Fruit fly (Drosophila melanogaster) whole organism, embryonic: ENCODE measurements around the gene CG33325.

Source experiments
- Atf6 ChIP-seq: fragments of 200-800 bp; sonication (Bioruptor generic); IDR thresholded peaks from 2 replicates; pipeline ENCODE4 v1.3.6; 2022; ENCODE audit warnings: missing biosample characterization, missing genetic modification characterization
- Awh ChIP-seq: fragments of 200-800 bp; sonication (Bioruptor generic); IDR thresholded peaks from 2 replicates; pipeline ENCODE4, ENCODE4 v1.3.6; 2022; ENCODE audit warnings: missing biosample characterization, missing genetic modification characterization
- C15 ChIP-seq: fragments of 200-800 bp; sonication (Bioruptor generic); IDR thresholded peaks from 3 replicates; pipeline ENCODE4 v1.3.6; 2022; ENCODE audit warnings: missing biosample characterization, missing genetic modification characterization
- CG10959 ChIP-seq: fragments of 200-800 bp; sonication (Bioruptor generic); IDR thresholded peaks from 2 replicates; pipeline ENCODE4 v1.3.6; 2022; ENCODE audit warnings: missing biosample characterization, missing genetic modification characterization
- CG13296 ChIP-seq: fragments of 200-800 bp; sonication (Bioruptor generic); optimal IDR thresholded peaks from 3 replicates; lab custom pipeline; 2018; ENCODE audit warnings: missing biosample characterization, mild to moderate bottlenecking, missing genetic modification characterization
- CG14050 ChIP-seq: fragments of 200-800 bp; sonication (Bioruptor generic); IDR thresholded peaks from 3 replicates; pipeline ENCODE4 v1.3.6; 2022; ENCODE audit warnings: missing biosample characterization, missing genetic modification characterization
- CG14860 ChIP-seq: fragments of 200-800 bp; sonication (Bioruptor generic); IDR thresholded peaks from 3 replicates; pipeline ENCODE4 v1.3.6; 2022; ENCODE audit warnings: missing biosample characterization, missing genetic modification characterization; ENCODE audit not compliant: partially characterized antibody
- CG1529 ChIP-seq: fragments of 200-800 bp; sonication (Bioruptor generic); optimal IDR thresholded peaks from 3 replicates; lab custom pipeline; 2018; ENCODE audit warnings: missing biosample characterization, missing genetic modification characterization
- CG3065 ChIP-seq: fragments of 200-800 bp; sonication (Bioruptor generic); optimal IDR thresholded peaks from 2 replicates; lab custom pipeline; 2016; ENCODE audit warnings: missing biosample characterization, missing genetic modification characterization
- CG31365 ChIP-seq: fragments of 200-800 bp; sonication (Bioruptor generic); optimal IDR thresholded peaks from 2 replicates; lab custom pipeline; 2018; ENCODE audit warnings: missing biosample characterization, mild to moderate bottlenecking, missing genetic modification characterization
- CG32767 ChIP-seq: fragments of 200-800 bp; sonication (Bioruptor generic); IDR thresholded peaks from 2 replicates; pipeline ENCODE4 v1.3.6; 2022; ENCODE audit warnings: missing biosample characterization, missing genetic modification characterization
- CG33557 ChIP-seq: fragments of 200-800 bp; sonication (Bioruptor generic); optimal IDR thresholded peaks from 2 replicates; lab custom pipeline; 2019; ENCODE audit warnings: missing biosample characterization, mild to moderate bottlenecking, missing genetic modification characterization, moderate library complexity
- CG6765 ChIP-seq: fragments of 200-800 bp; sonication (Bioruptor generic); optimal IDR thresholded peaks from 3 replicates; lab custom pipeline; 2017; ENCODE audit warnings: missing biosample characterization, mild to moderate bottlenecking, missing genetic modification characterization
- CG6813 ChIP-seq: fragments of 200-800 bp; sonication (Bioruptor generic); optimal IDR thresholded peaks from 2 replicates; lab custom pipeline; 2017; ENCODE audit warnings: missing biosample characterization, missing genetic modification characterization, mild to moderate bottlenecking, moderate library complexity, missing genetic modification reagents
- CG8290 ChIP-seq, 3 experiments: fragments of 200-800 bp; sonication (Bioruptor generic); optimal IDR thresholded peaks; 2 replicates each; lab custom pipeline; 2016 to 2019; ENCODE audit warnings: missing biosample characterization in 3 of 3, missing genetic modification characterization in 3 of 3, mild to moderate bottlenecking in 2 of 3, moderate library complexity in 1 of 3
- CG9727 ChIP-seq: fragments of 200-800 bp; sonication (Bioruptor generic); optimal IDR thresholded peaks from 3 replicates; lab custom pipeline; 2017; ENCODE audit warnings: missing biosample characterization, mild to moderate bottlenecking, missing genetic modification characterization
- Chrac-16 ChIP-seq: fragments of 200-800 bp; sonication (Bioruptor generic); optimal IDR thresholded peaks from 3 replicates; lab custom pipeline; 2016; ENCODE audit warnings: missing biosample characterization, missing genetic modification characterization
- D19B ChIP-seq: fragments of 200-800 bp; sonication (Bioruptor generic); optimal IDR thresholded peaks from 2 replicates; lab custom pipeline; 2017; ENCODE audit warnings: missing biosample characterization, mild to moderate bottlenecking, missing genetic modification characterization
- Dp ChIP-seq: fragments of 200-800 bp; sonication (Bioruptor generic); optimal IDR thresholded peaks from 2 replicates; lab custom pipeline; 2018; ENCODE audit warnings: missing biosample characterization, mild to moderate bottlenecking, missing genetic modification characterization, moderate library complexity
- Dref ChIP-seq: fragments of 200-800 bp; sonication (Bioruptor generic); IDR thresholded peaks from 2 replicates; pipeline ENCODE4 v1.3.6; 2022; ENCODE audit warnings: missing biosample characterization, missing genetic modification characterization
- Fer2 ChIP-seq: fragments of 200-800 bp; sonication (Bioruptor generic); optimal IDR thresholded peaks from 2 replicates; lab custom pipeline; 2018; ENCODE audit warnings: missing biosample characterization, mild to moderate bottlenecking, missing genetic modification characterization, moderate library complexity
- Gsc ChIP-seq: fragments of 200-800 bp; sonication (Bioruptor generic); IDR thresholded peaks from 2 replicates; pipeline ENCODE4 v1.3.6; 2022; ENCODE audit warnings: missing biosample characterization, missing genetic modification characterization
- HHEX ChIP-seq: fragments of 200-800 bp; sonication (Bioruptor generic); optimal IDR thresholded peaks from 3 replicates; lab custom pipeline; 2017; ENCODE audit warnings: missing biosample characterization, mild to moderate bottlenecking, missing genetic modification characterization, missing genetic modification reagents
- HLHmδ ChIP-seq: fragments of 200-800 bp; sonication (Bioruptor generic); optimal IDR thresholded peaks from 2 replicates; lab custom pipeline; 2018; ENCODE audit warnings: missing biosample characterization, mild to moderate bottlenecking, missing genetic modification characterization, moderate library complexity
- HmgD ChIP-seq: fragments of 200-800 bp; sonication (Bioruptor generic); optimal IDR thresholded peaks from 3 replicates; lab custom pipeline; 2016; ENCODE audit warnings: missing biosample characterization, missing genetic modification characterization
- Hmx ChIP-seq: fragments of 200-800 bp; sonication (Bioruptor generic); optimal IDR thresholded peaks from 2 replicates; lab custom pipeline; 2016; ENCODE audit warnings: missing biosample characterization, missing genetic modification characterization
- PHDP ChIP-seq: fragments of 200-800 bp; sonication (Bioruptor generic); optimal IDR thresholded peaks from 3 replicates; lab custom pipeline; 2018; ENCODE audit warnings: missing biosample characterization, mild to moderate bottlenecking, missing genetic modification characterization, moderate library complexity
- Rfx ChIP-seq: fragments of 200-800 bp; sonication (Bioruptor generic); IDR thresholded peaks from 2 replicates; pipeline ENCODE4 v1.3.6; 2022; ENCODE audit warnings: missing biosample characterization, missing genetic modification characterization
- Sox100B ChIP-seq: fragments of 200-800 bp; sonication (Bioruptor generic); optimal IDR thresholded peaks from 3 replicates; lab custom pipeline; 2018; ENCODE audit warnings: missing biosample characterization, mild to moderate bottlenecking, missing genetic modification characterization
- Taf1 ChIP-seq: fragments of 200-800 bp; sonication (Bioruptor generic); IDR thresholded peaks from 2 replicates; pipeline ENCODE4 v1.3.6; 2022; ENCODE audit warnings: missing biosample characterization, missing genetic modification characterization
- Vsx1 ChIP-seq: fragments of 200-800 bp; sonication (Bioruptor generic); optimal IDR thresholded peaks from 2 replicates; lab custom pipeline; 2017; ENCODE audit warnings: missing biosample characterization, mild to moderate bottlenecking, missing genetic modification characterization, missing genetic modification reagents
- ara ChIP-seq: fragments of 200-800 bp; sonication (Bioruptor generic); IDR thresholded peaks from 2 replicates; pipeline ENCODE4 v1.3.6; 2022; ENCODE audit warnings: missing biosample characterization, missing genetic modification characterization
- ato ChIP-seq: fragments of 200-800 bp; sonication (Bioruptor generic); IDR thresholded peaks from 2 replicates; pipeline ENCODE4 v1.3.6; 2022; ENCODE audit warnings: missing biosample characterization, missing genetic modification characterization; ENCODE audit not compliant: partially characterized antibody
- cato ChIP-seq: fragments of 200-800 bp; sonication (Bioruptor generic); optimal IDR thresholded peaks from 2 replicates; lab custom pipeline; 2016; ENCODE audit warnings: missing biosample characterization, missing genetic modification characterization, borderline replicate concordance
- ci ChIP-seq: fragments of 200-800 bp; sonication (Bioruptor generic); IDR thresholded peaks from 3 replicates; pipeline ENCODE4 v1.3.6; 2022; ENCODE audit warnings: missing biosample characterization, missing genetic modification characterization
- corto ChIP-seq: fragments of 200-800 bp; sonication (Bioruptor generic); optimal IDR thresholded peaks from 2 replicates; lab custom pipeline; 2016; ENCODE audit warnings: missing biosample characterization, mild to moderate bottlenecking, missing genetic modification characterization, moderate library complexity
- ftz-f1 ChIP-seq: fragments of 200-800 bp; sonication (Bioruptor generic); optimal IDR thresholded peaks from 2 replicates; lab custom pipeline; 2016; ENCODE audit warnings: missing biosample characterization, missing genetic modification characterization
- ken ChIP-seq: fragments of 200-800 bp; sonication (Bioruptor generic); IDR thresholded peaks from 3 replicates; pipeline ENCODE4 v1.3.6; 2022; ENCODE audit warnings: missing biosample characterization, missing genetic modification characterization
- klu ChIP-seq: fragments of 200-800 bp; sonication (Bioruptor generic); IDR thresholded peaks from 2 replicates; pipeline ENCODE4 v1.3.6; 2022; ENCODE audit warnings: missing biosample characterization, missing genetic modification characterization
- kni ChIP-seq: fragments of 200-800 bp; sonication (Bioruptor generic); optimal IDR thresholded peaks from 3 replicates; lab custom pipeline; 2017; ENCODE audit warnings: mild to moderate bottlenecking, missing biosample characterization, missing genetic modification reagents, missing genetic modification characterization
- knrl ChIP-seq: fragments of 200-800 bp; sonication (Bioruptor generic); IDR thresholded peaks from 3 replicates; pipeline ENCODE4 v1.3.6; 2022; ENCODE audit warnings: missing biosample characterization, missing genetic modification characterization; ENCODE audit not compliant: partially characterized antibody
- lov ChIP-seq, 2 experiments: fragments of 200-800 bp in 1 of 2; fragments of >200 bp in 1 of 2; sonication (Bioruptor generic) in 1 of 2; IDR thresholded peaks in 1 of 2; optimal IDR thresholded peaks in 1 of 2; 2 replicates in 1 of 2; 3 replicates in 1 of 2; pipeline versions ENCODE4 v1.3.6 to Lab custom; 2017 to 2022; ENCODE audit warnings: missing biosample characterization in 1 of 2, missing genetic modification characterization in 1 of 2
- pan ChIP-seq, 4 experiments: fragments of >200 bp in 3 of 4; fragments of 200-800 bp in 1 of 4; sonication (Bioruptor generic) in 1 of 4; optimal IDR thresholded peaks in 3 of 4; IDR thresholded peaks in 1 of 4; 2 replicates each; pipeline versions ENCODE4 v1.3.6 to Lab custom; 2017 to 2022; ENCODE audit warnings: missing biosample characterization in 2 of 4, missing genetic modification characterization in 2 of 4, mixed read lengths in 1 of 4
- phol ChIP-seq: fragments of 200-800 bp; sonication (Bioruptor generic); optimal IDR thresholded peaks from 3 replicates; lab custom pipeline; 2018; ENCODE audit warnings: missing biosample characterization, mild to moderate bottlenecking, missing genetic modification characterization, moderate library complexity
- pnt ChIP-seq: fragments of 200-800 bp; sonication (Bioruptor generic); optimal IDR thresholded peaks from 3 replicates; lab custom pipeline; 2016; ENCODE audit warnings: missing biosample characterization, missing genetic modification characterization
- pzg ChIP-seq: fragments of 200-800 bp; sonication (Bioruptor generic); optimal IDR thresholded peaks from 3 replicates; lab custom pipeline; 2018; ENCODE audit warnings: missing biosample characterization, mild to moderate bottlenecking, missing genetic modification characterization, moderate library complexity
- tup ChIP-seq: fragments of 200-800 bp; sonication (Bioruptor generic); optimal IDR thresholded peaks from 2 replicates; lab custom pipeline; 2016; ENCODE audit warnings: missing biosample characterization, mild to moderate bottlenecking, missing genetic modification characterization, moderate library complexity
- zen2 ChIP-seq: fragments of 200-800 bp; sonication (Bioruptor generic); IDR thresholded peaks from 3 replicates; pipeline ENCODE4 v1.3.6; 2022; ENCODE audit warnings: missing biosample characterization, missing genetic modification characterization; ENCODE audit not compliant: partially characterized antibody

The CG33325 gene

DNA sequence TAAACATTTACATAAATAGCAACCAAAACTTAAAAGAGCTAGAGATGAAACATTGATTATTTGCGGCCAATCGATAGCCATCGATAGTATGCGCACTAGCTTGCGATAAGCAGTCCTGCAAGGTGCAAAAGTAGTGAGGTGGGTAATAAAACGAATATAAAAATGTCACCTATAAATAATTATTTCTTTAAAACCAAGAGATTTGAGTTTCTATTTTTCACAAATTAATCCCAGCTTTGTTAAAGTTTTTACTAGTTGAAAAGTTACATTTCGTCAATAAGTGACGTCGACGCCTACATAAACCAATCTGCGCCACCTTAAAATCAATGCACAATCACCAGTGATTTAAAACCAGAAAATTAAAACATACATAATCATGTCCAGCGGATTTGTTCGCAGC is 29.1 kb downstream of the CG33325 start, which contains the start of the genes Mkk4 and SLIRP2 (continued):
- peak; percentile 99 for TF ChIP-seq PHDP (tag; lab: Kevin White, UChicago)
- peak; percentile 97 for TF ChIP-seq CG8290 (GFP tag; optimal IDR thresholded peaks at IDR 0.05; lab: Kevin White, UChicago)
- peak; percentile 91 to 96 for TF ChIP-seq CG8290 (tag; optimal IDR thresholded peaks at IDR 0.05; lab: Kevin White, UChicago)
- TF ChIP-seq CG13296 (GFP tag; lab: Kevin White, UChicago) = peak; percentile 97
- peak; percentile 98 for TF ChIP-seq pnt (GFP tag; lab: Kevin White, UChicago)
- peak; percentile 90 for TF ChIP-seq knrl (GFP tag; lab: Robert Waterston, UW)
- peak; percentile 97 for TF ChIP-seq CG6765 (GFP tag; lab: Kevin White, UChicago)
- peak; percentile 98 for TF ChIP-seq Taf1 (GFP tag; lab: Robert Waterston, UW)
- peak; percentile 99 for TF ChIP-seq Chrac-16
- peak; percentile 81 for TF ChIP-seq CG14860 (GFP tag; lab: Robert Waterston, UW)
- peak; percentile 85 for TF ChIP-seq pzg (GFP tag; lab: Kevin White, UChicago)
- TF ChIP-seq HLHmδ = peak; percentile 10
- peak; percentile 48 for TF ChIP-seq Dp
- peak; percentile 99 for TF ChIP-seq phol
- peak; percentile 95 for TF ChIP-seq Vsx1 (GFP tag; lab: Kevin White, UChicago)
- peak; percentile 99 for TF ChIP-seq CG10959 (GFP tag; lab: Robert Waterston, UW)
- peak; percentile 98 for TF ChIP-seq tup (GFP tag; lab: Kevin White, UChicago)
- TF ChIP-seq CG6813 = peak; percentile 98
- peak; percentile 97 for TF ChIP-seq CG1529
- peak; percentile 99 for TF ChIP-seq CG9727 (GFP tag; lab: Kevin White, UChicago)
- TF ChIP-seq Awh (GFP tag; lab: Robert Waterston, UW) = peak; percentile 99
- TF ChIP-seq corto (GFP tag; lab: Kevin White, UChicago) = peak; percentile 95
- TF ChIP-seq Atf6 (GFP tag; lab: Robert Waterston, UW) = peak; percentile 99
- no peak for TF ChIP-seq pan (optimal IDR thresholded peaks at IDR 0.05; lab: Kevin White, UChicago)
- peak in 1 of 2 experiments; percentile 99 for TF ChIP-seq pan (GFP tag; optimal IDR thresholded peaks at IDR 0.05 in 1 of 2, IDR thresholded peaks at IDR 0.05 in 1 of 2)
- peak; percentile 93 for TF ChIP-seq kni
- TF ChIP-seq Dref (GFP tag; lab: Robert Waterston, UW) = peak; percentile 87
- peak; percentile 98 for TF ChIP-seq klu
- TF ChIP-seq C15 (GFP tag; lab: Robert Waterston, UW) = peak; percentile 99
- peak; percentile 66; the same call in 2 of the 3 replicates for TF ChIP-seq zen2 (GFP tag; lab: Robert Waterston, UW)
- TF ChIP-seq CG3065 (GFP tag; lab: Kevin White, UChicago) = peak; percentile 98
- peak; percentile 98 for TF ChIP-seq Fer2 (tag; lab: Kevin White, UChicago)
- TF ChIP-seq ci (GFP tag; lab: Robert Waterston, UW) = peak; percentile 99
- TF ChIP-seq ftz-f1 (GFP tag; lab: Kevin White, UChicago) = peak; percentile 84
- peak; percentile 99 for TF ChIP-seq CG14050 (GFP tag; lab: Robert Waterston, UW)
- peak; percentile 99 for TF ChIP-seq ken
- peak; percentile 99 for TF ChIP-seq Rfx (GFP tag; lab: Robert Waterston, UW)
- TF ChIP-seq HmgD (GFP tag; lab: Kevin White, UChicago) = peak; percentile 98
- peak; percentile 99 for TF ChIP-seq CG32767
- peak; percentile 89 for TF ChIP-seq CG31365 (tag; lab: Kevin White, UChicago)
- TF ChIP-seq lov (optimal IDR thresholded peaks at IDR 0.05; lab: Kevin White, UChicago) = no peak
- TF ChIP-seq lov (GFP tag; IDR thresholded peaks at IDR 0.05; lab: Robert Waterston, UW) = peak; percentile 99
- peak; percentile 99 for TF ChIP-seq CG33557 (GFP tag; lab: Kevin White, UChicago)
- TF ChIP-seq Hmx (GFP tag; lab: Kevin White, UChicago) = peak; percentile 98
- TF ChIP-seq HHEX (GFP tag; lab: Kevin White, UChicago) = peak; percentile 98
- TF ChIP-seq Gsc (GFP tag; lab: Robert Waterston, UW) = peak; percentile 98
- TF ChIP-seq Sox100B = peak; percentile 97
- peak; percentile 99 for TF ChIP-seq cato
- TF ChIP-seq ato = peak; percentile 70
- peak; percentile 98 for TF ChIP-seq ara (GFP tag; lab: Robert Waterston, UW)
- TF ChIP-seq D19B (GFP tag; lab: Kevin White, UChicago) = peak; percentile 95
